Worm (Caenorhabditis elegans) whole organism, midembryonic: Measurements from ENCODE around the gene clec-260.

Experiments used
- T22C8.4 ChIP-seq: fragments of 200-800 bp; sonication (Bioruptor generic); IDR thresholded peaks from 2 replicates; pipeline ENCODE4 v1.3.6; 2022; ENCODE audit warnings: missing genetic modification characterization, missing compliant biosample characterization
- cog-1 ChIP-seq: sonication (generic microtip); optimal IDR thresholded peaks from 2 replicates; lab custom pipeline; 2016; ENCODE audit warnings: missing genetic modification characterization, missing compliant biosample characterization
- flt-1 ChIP-seq: fragments of 200-800 bp; sonication (Bioruptor generic); IDR thresholded peaks from 2 replicates; pipeline ENCODE4 v1.3.6; 2022; ENCODE audit warnings: missing genetic modification characterization, missing compliant biosample characterization
- klf-2 ChIP-seq: fragments of 200-800 bp; sonication (Bioruptor generic); conservative IDR thresholded peaks from 2 replicates; pipeline ENCODE4 v1.3.6; 2022; ENCODE audit warnings: missing genetic modification reagents, missing genetic modification characterization, missing compliant biosample characterization
- med-1 ChIP-seq: sonication (generic microtip); optimal IDR thresholded peaks from 2 replicates; lab custom pipeline; 2017; ENCODE audit warnings: missing genetic modification characterization, mild to moderate bottlenecking, missing compliant biosample characterization, antibody characterized with exemption, missing genetic modification reagents; ENCODE audit not compliant: insufficient read depth
- ref-1 ChIP-seq: fragments of 200-800 bp; sonication (Bioruptor generic); conservative IDR thresholded peaks from 2 replicates; pipeline ENCODE4 v1.3.6; 2022; ENCODE audit warnings: missing genetic modification reagents, missing genetic modification characterization, missing compliant biosample characterization
- tab-1 ChIP-seq: fragments of 200-800 bp; sonication (Bioruptor generic); IDR thresholded peaks from 2 replicates; pipeline ENCODE4 v1.3.6; 2022; ENCODE audit warnings: missing genetic modification characterization, missing compliant biosample characterization
- ztf-23 ChIP-seq: fragments of 200-800 bp; sonication (Bioruptor generic); IDR thresholded peaks from 2 replicates; pipeline ENCODE4 v1.3.6; 2022; ENCODE audit warnings: missing genetic modification reagents, missing genetic modification characterization, missing compliant biosample characterization
- ztf-29 ChIP-seq: fragments of 200-800 bp; sonication (Bioruptor generic); IDR thresholded peaks from 2 replicates; pipeline ENCODE4 v1.3.6; 2022; ENCODE audit warnings: missing genetic modification reagents, missing genetic modification characterization, missing compliant biosample characterization

- TF ChIP-seq tab-1 (GFP tag; lab: Robert Waterston, UW): no peak
- TF ChIP-seq med-1: no peak
- TF ChIP-seq flt-1 (GFP tag; lab: Robert Waterston, UW): no peak
- no peak for TF ChIP-seq klf-2 (GFP tag; lab: Robert Waterston, UW)
- no peak for TF ChIP-seq ztf-23 (GFP tag; lab: Robert Waterston, UW)
- TF ChIP-seq ztf-29: no peak
- TF ChIP-seq cog-1: no peak
- TF ChIP-seq ref-1 (GFP tag; lab: Robert Waterston, UW): no peak
- TF ChIP-seq T22C8.4: no peak
Measured at ce11 chrV:19961971-19962370, 24.1 kb downstream of the clec-260 start.
